Worm (Caenorhabditis elegans): Measurements from ENCODE around the gene ceh-83.

ce11 chrII:1756072-1756471 is 19.7 kb upstream of the ceh-83 start, which contains the start of gene F36H5.17:
- TF ChIP-seq fkh-10 (GFP tag; optimal IDR thresholded peaks at IDR 0.05) (no peak), K09A11.1 (tag; optimal IDR thresholded peaks at IDR 0.05; ENCODE audit: insufficient read depth) (no peak), ama-1 (optimal IDR thresholded peaks at IDR 0.05) (no peak), fkh-6 (tag; optimal IDR thresholded peaks at IDR 0.05) (no peak), pag-3 (tag; optimal IDR thresholded peaks at IDR 0.05; ENCODE audit: borderline replicate concordance) (no peak), dmd-4 (tag; optimal IDR thresholded peaks at IDR 0.05; ENCODE audit: borderline replicate concordance) (no peak)
